Fruit fly (Drosophila melanogaster) whole organism, adult: ENCODE data around the gene RabGGTb.
A peak's percentile ranks its signal among the peaks of the same experiment; 100 is the strongest.

Experiments
- CG11617 ChIP-seq: fragments of 200-800 bp; sonication (Bioruptor generic); optimal IDR thresholded peaks from 2 replicates; lab custom pipeline; 2017; ENCODE audit warnings: mild to moderate bottlenecking, missing biosample characterization, missing genetic modification reagents, missing genetic modification characterization
- CG12768 ChIP-seq: fragments of 200-800 bp; sonication (Bioruptor generic); optimal IDR thresholded peaks from 2 replicates; lab custom pipeline; 2017; ENCODE audit warnings: missing biosample characterization, missing genetic modification characterization, mild to moderate bottlenecking, moderate library complexity, missing genetic modification reagents
- CG14711 ChIP-seq: fragments of 200-800 bp; sonication (Bioruptor generic); optimal IDR thresholded peaks from 2 replicates; lab custom pipeline; 2018; ENCODE audit warnings: missing biosample characterization, mild to moderate bottlenecking, missing genetic modification characterization, moderate library complexity
- CG1620 ChIP-seq: fragments of 200-800 bp; sonication (Bioruptor generic); optimal IDR thresholded peaks from 2 replicates; lab custom pipeline; 2016; ENCODE audit warnings: missing biosample characterization, missing genetic modification characterization
- CG33017 ChIP-seq: fragments of 200-800 bp; sonication (Bioruptor generic); optimal IDR thresholded peaks from 2 replicates; lab custom pipeline; 2018; ENCODE audit warnings: missing biosample characterization, mild to moderate bottlenecking, missing genetic modification characterization, moderate library complexity
- CG5204 ChIP-seq: fragments of 200-800 bp; sonication (Bioruptor generic); optimal IDR thresholded peaks from 2 replicates; lab custom pipeline; 2016; ENCODE audit warnings: missing biosample characterization, missing genetic modification characterization
- CG7045 ChIP-seq: fragments of 200-800 bp; sonication (Bioruptor generic); optimal IDR thresholded peaks from 2 replicates; lab custom pipeline; 2017; ENCODE audit warnings: missing biosample characterization, mild to moderate bottlenecking, missing genetic modification characterization
- CG7101 ChIP-seq: fragments of 200-800 bp; sonication (Bioruptor generic); optimal IDR thresholded peaks from 2 replicates; lab custom pipeline; 2018; ENCODE audit warnings: missing biosample characterization, mild to moderate bottlenecking, missing genetic modification characterization, moderate library complexity
- Clk ChIP-seq: fragments of 200-800 bp; sonication (Bioruptor generic); optimal IDR thresholded peaks from 2 replicates; lab custom pipeline; 2017; ENCODE audit warnings: missing biosample characterization, missing genetic modification characterization
- Crg-1 ChIP-seq: fragments of 200-800 bp; sonication (Bioruptor generic); optimal IDR thresholded peaks from 2 replicates; lab custom pipeline; 2016; ENCODE audit warnings: missing biosample characterization, missing genetic modification characterization
- Hr96 ChIP-seq: fragments of 200-800 bp; sonication (Bioruptor generic); optimal IDR thresholded peaks from 2 replicates; lab custom pipeline; 2016; ENCODE audit warnings: missing biosample characterization, missing genetic modification characterization
- Mnt ChIP-seq: fragments of 200-800 bp; sonication (Bioruptor generic); optimal IDR thresholded peaks from 2 replicates; lab custom pipeline; 2016; ENCODE audit warnings: missing biosample characterization, mild to moderate bottlenecking, missing genetic modification characterization
- bab1 ChIP-seq: fragments of 200-800 bp; sonication (Bioruptor generic); optimal IDR thresholded peaks from 3 replicates; lab custom pipeline; 2019; ENCODE audit warnings: missing biosample characterization, mild to moderate bottlenecking, missing genetic modification characterization, moderate library complexity
- cic ChIP-seq: fragments of 200-800 bp; sonication (Bioruptor generic); optimal IDR thresholded peaks from 2 replicates; lab custom pipeline; 2017; ENCODE audit warnings: missing biosample characterization, mild to moderate bottlenecking, missing genetic modification characterization, moderate library complexity
- cnc ChIP-seq, 2 experiments: fragments of >200 bp; optimal IDR thresholded peaks; 2 replicates each; lab custom pipeline; 2017
- kay ChIP-seq: fragments of 200-800 bp; sonication (Bioruptor generic); peaks from one replicate; lab custom pipeline; 2016; ENCODE audit warnings: missing biosample characterization, missing genetic modification characterization, borderline replicate concordance
- ovo ChIP-seq: fragments of 200-800 bp; sonication (Bioruptor generic); optimal IDR thresholded peaks from 2 replicates; lab custom pipeline; 2016; ENCODE audit warnings: missing biosample characterization, missing genetic modification characterization
- pad ChIP-seq: fragments of 200-800 bp; sonication (Bioruptor generic); optimal IDR thresholded peaks from 3 replicates; lab custom pipeline; 2017; ENCODE audit warnings: missing biosample characterization, missing genetic modification characterization, mild to moderate bottlenecking, moderate library complexity, missing genetic modification reagents
- tj ChIP-seq: fragments of 200-800 bp; sonication (Bioruptor generic); optimal IDR thresholded peaks from 3 replicates; lab custom pipeline; 2017; ENCODE audit warnings: missing biosample characterization, mild to moderate bottlenecking, missing genetic modification characterization, moderate library complexity
- toe ChIP-seq: fragments of 200-800 bp; sonication (Bioruptor generic); optimal IDR thresholded peaks from 2 replicates; lab custom pipeline; 2016; ENCODE audit warnings: missing biosample characterization, missing genetic modification characterization

The RabGGTb gene

DNA sequence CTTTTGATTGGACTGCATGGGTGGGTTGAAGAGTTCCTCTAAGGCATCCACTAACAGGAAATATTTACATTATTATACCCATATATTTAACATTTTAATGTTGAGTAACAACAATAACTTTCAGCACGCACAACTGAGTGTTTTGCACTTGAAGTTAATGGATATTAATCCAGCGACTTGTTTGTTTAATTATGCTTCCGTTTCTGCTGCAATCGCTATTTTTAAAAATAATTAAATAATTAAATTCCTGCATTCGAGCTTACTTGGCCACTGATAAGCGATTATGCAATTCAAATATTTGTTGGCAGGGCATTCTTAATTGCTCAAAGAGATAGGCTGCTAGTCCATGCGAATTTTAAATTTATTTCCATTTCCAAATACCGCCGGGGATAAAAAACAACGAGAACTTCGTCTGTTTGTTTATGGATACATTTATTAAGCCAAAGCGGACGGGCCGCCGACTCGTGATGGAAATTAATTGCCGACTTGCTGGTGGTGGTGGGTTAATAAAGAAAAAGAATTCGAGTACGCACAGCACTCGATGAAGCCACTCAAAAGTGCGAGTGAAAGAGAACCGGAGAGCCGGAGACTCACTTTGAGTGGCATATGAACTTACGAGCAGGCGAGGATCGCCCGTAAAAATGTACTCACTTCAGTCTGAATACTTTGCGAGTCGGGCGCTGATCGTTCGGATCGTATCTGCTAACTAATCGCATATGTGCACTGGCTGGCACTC, 16.9 kb upstream of the RabGGTb start:
- TF ChIP-seq Crg-1 (no peak), bab1 (GFP tag; lab: Kevin White, UChicago) (peak; percentile 9), CG33017 (tag; lab: Kevin White, UChicago) (peak; percentile 3), CG11617 (GFP tag; lab: Kevin White, UChicago) (no peak), ovo (GFP tag; lab: Kevin White, UChicago) (no peak), CG14711 (tag; lab: Kevin White, UChicago) (no peak), kay (GFP tag; lab: Kevin White, UChicago) (peak; percentile 30), Mnt (GFP tag; lab: Kevin White, UChicago) (peak; percentile 43), CG12768 (no peak), tj (peak; percentile 70), toe (no peak), CG5204 (GFP tag; lab: Kevin White, UChicago) (no peak), cic (peak; percentile 49), Hr96 (no peak)

DNA sequence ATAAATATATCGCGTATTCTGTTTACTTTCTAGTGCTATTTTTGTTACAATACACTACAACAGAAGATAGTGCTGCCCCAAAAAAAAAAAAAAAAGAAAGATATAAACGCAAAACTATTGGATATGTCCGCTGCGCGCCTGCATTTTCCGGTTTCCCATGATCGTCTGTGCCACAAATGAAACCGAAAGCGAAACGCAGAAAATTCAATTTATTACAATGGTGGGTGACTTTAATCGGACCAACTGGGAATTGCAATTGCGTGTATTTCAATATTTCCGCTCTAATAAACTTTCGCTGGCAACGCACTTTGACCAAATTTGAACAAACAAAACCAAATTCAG, 16.3 kb upstream of the RabGGTb start:
- TF ChIP-seq CG7045 (GFP tag; lab: Kevin White, UChicago) (no peak), Mnt (GFP tag; lab: Kevin White, UChicago) (no peak), CG12768 (no peak), CG7101 (no peak), CG11617 (GFP tag; lab: Kevin White, UChicago) (no peak), Crg-1 (no peak), ovo (GFP tag; lab: Kevin White, UChicago) (no peak), cic (no peak), bab1 (GFP tag; lab: Kevin White, UChicago) (no peak)

DNA sequence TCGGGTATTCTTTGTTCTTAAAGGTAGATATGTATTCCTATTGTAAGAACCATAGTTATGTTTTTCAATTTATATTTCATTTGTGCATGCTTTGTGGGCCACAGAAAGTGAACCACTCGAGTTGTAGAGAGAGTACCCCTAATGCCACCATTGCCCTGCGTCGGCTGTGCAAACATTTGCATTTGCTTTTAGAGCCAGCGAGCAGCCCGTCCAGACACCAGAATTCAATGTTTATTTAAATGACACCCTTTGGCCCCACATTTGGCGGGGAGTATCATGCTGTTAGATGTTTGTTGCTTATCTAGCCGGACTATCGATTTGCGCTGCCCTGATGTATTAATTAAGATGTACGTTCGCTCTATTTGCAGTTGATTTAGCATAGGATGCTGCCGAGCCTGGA, 14.3 kb upstream of the RabGGTb start:
- TF ChIP-seq CG7045 (GFP tag; lab: Kevin White, UChicago) = peak; percentile 8
- no peak for TF ChIP-seq Clk (GFP tag; lab: Kevin White, UChicago)
- no peak for TF ChIP-seq cic
- no peak for TF ChIP-seq CG5204 (GFP tag; lab: Kevin White, UChicago)
- no peak for TF ChIP-seq tj
- TF ChIP-seq CG14711 (tag; lab: Kevin White, UChicago) = no peak
- no peak for TF ChIP-seq CG11617 (GFP tag; lab: Kevin White, UChicago)
- no peak for TF ChIP-seq pad
- TF ChIP-seq CG12768 = peak; percentile 68
- TF ChIP-seq kay (GFP tag; lab: Kevin White, UChicago) = peak; percentile 23
- TF ChIP-seq CG7101 = peak; percentile 11
- TF ChIP-seq toe = no peak
- TF ChIP-seq Mnt (GFP tag; lab: Kevin White, UChicago) = no peak
- TF ChIP-seq bab1 (GFP tag; lab: Kevin White, UChicago) = no peak
- TF ChIP-seq cnc (optimal IDR thresholded peaks at IDR 0.05; lab: Kevin White, UChicago) = no peak
- no peak for TF ChIP-seq CG1620 (GFP tag; lab: Kevin White, UChicago)

DNA sequence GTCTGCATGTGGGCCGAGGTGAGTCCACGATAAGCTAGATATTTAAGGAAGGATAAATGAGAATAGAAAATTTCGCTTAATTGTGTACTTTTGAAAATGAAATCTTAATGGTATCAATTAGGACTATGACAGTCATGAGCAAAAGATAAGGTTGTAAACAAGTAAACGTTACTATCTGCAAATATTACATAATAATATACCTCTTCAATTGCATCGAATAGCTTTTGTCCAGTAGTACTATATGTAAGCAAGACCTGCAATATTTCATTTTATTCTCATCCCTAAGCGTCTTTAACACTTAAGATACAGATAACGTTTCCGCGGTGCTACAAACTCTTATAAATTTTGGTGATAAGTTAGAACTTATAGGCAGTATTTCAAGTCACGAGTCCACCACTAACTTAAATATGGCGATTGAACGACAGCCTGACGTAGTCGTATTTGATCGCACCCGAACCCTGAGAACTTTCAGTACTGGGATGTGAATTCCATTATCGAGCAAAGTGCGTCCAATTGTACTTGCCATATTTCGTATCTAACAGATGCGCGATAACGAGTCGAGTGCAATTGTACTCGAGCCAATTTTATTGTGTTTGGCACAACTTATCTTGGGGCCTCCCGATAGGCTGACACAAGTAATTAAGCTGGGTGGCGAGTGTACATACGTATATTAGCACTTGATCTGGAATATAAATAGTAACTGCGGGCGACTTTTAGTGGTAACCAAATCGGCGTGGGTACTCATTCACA, 13.2 kb upstream of the RabGGTb start:
- TF ChIP-seq CG1620 (GFP tag; lab: Kevin White, UChicago) = no peak
- TF ChIP-seq kay (GFP tag; lab: Kevin White, UChicago) = peak; percentile 81
- TF ChIP-seq bab1 (GFP tag; lab: Kevin White, UChicago) = no peak
- peak; percentile 77 for TF ChIP-seq cic
- no peak for TF ChIP-seq CG12768
- TF ChIP-seq cnc (optimal IDR thresholded peaks at IDR 0.05; lab: Kevin White, UChicago) = no peak
- peak; percentile 23 for TF ChIP-seq CG33017 (tag; lab: Kevin White, UChicago)
- no peak for TF ChIP-seq Mnt (GFP tag; lab: Kevin White, UChicago)
- no peak for TF ChIP-seq pad
- no peak for TF ChIP-seq CG7045 (GFP tag; lab: Kevin White, UChicago)
- TF ChIP-seq CG14711 (tag; lab: Kevin White, UChicago) = no peak
- TF ChIP-seq Hr96 = peak; percentile 52
- no peak for TF ChIP-seq CG7101
- no peak for TF ChIP-seq Crg-1
- no peak for TF ChIP-seq CG11617 (GFP tag; lab: Kevin White, UChicago)
- TF ChIP-seq tj = no peak
- TF ChIP-seq CG5204 (GFP tag; lab: Kevin White, UChicago) = no peak
- no peak for TF ChIP-seq toe
- TF ChIP-seq ovo (GFP tag; lab: Kevin White, UChicago) = no peak
- no peak for TF ChIP-seq Clk (GFP tag; lab: Kevin White, UChicago)

DNA sequence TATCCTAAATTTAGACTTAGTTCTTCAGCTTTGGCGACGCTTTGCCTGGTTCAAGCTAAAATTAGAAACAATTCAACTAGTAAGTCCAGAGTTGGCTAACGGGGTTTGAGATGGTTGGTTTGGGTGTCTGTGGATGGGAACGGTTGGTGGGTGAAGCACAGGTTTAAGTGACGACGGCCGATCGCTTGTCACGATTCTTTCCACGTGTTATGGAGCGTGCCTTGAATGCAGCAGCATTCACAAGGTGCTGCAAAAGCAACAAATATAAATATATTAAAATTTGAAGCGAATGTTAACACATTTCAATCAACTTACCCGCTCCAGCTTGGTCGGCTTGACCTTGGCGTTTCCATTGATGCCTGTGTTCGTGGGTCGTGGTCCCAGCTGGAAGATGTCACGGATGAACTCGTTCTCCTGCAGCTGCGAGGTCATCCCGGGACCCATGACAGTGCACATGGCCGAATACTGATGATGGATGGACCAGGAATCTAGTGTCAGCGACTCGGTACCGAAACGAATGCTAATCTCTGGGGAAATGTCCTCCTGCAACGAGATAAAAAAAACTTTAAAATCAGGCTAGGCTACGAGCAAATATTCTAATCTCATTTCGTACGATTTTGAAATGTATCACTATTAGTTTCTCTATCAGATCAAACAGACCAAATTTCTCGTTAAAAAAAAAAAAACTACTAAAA, 9.8 kb upstream of the RabGGTb start, which contains the start of gene CG8813:
TSS of gene CG8813 (plus strand) at position 645 of the 695 bp plus-strand sequence.
- no peak for TF ChIP-seq CG1620 (GFP tag; lab: Kevin White, UChicago)
- no peak for TF ChIP-seq cic
- no peak for TF ChIP-seq kay (GFP tag; lab: Kevin White, UChicago)
- TF ChIP-seq CG5204 (GFP tag; lab: Kevin White, UChicago) = no peak
- no peak for TF ChIP-seq cnc (optimal IDR thresholded peaks at IDR 0.05; lab: Kevin White, UChicago)
- TF ChIP-seq toe = no peak
- TF ChIP-seq Mnt (GFP tag; lab: Kevin White, UChicago) = no peak
- TF ChIP-seq tj = no peak
- TF ChIP-seq CG14711 (tag; lab: Kevin White, UChicago) = no peak
- no peak for TF ChIP-seq Crg-1
- TF ChIP-seq pad = no peak
- no peak for TF ChIP-seq bab1 (GFP tag; lab: Kevin White, UChicago)
- no peak for TF ChIP-seq Hr96
- TF ChIP-seq CG7045 (GFP tag; lab: Kevin White, UChicago) = no peak
- no peak for TF ChIP-seq CG12768
- no peak for TF ChIP-seq Clk (GFP tag; lab: Kevin White, UChicago)
- TF ChIP-seq ovo (GFP tag; lab: Kevin White, UChicago) = no peak
